Worm (Caenorhabditis elegans): ENCODE results near the gene Y53C12B.7.
A peak's percentile ranks its signal among the peaks of the same experiment; 100 is the strongest.

The Y53C12B.7 gene

ce11 chrII:9746069-9746468 is 6.9 kb downstream of the Y53C12B.7 start, which contains the start of the genes Y53C12B.1 and nos-3 (continued):
- TF ChIP-seq unc-39 (tag; optimal IDR thresholded peaks at IDR 0.05) (no peak), skn-1 (tag; optimal IDR thresholded peaks at IDR 0.05) (no peak), unc-62 (GFP tag; optimal IDR thresholded peaks at IDR 0.05) (no peak), elt-3 (tag; optimal IDR thresholded peaks at IDR 0.05) (no peak), ceh-16 (tag; optimal IDR thresholded peaks at IDR 0.05) (peak; percentile 17), sem-4 (tag; optimal IDR thresholded peaks at IDR 0.05) (peak; percentile 50), sma-9 (GFP tag; optimal IDR thresholded peaks at IDR 0.05) (peak; percentile 82), sma-9 (tag; optimal IDR thresholded peaks at IDR 0.05) (no peak), nhr-129 (tag; optimal IDR thresholded peaks at IDR 0.05) (peak; percentile 88), Y55F3AM.14 (GFP tag; optimal IDR thresholded peaks at IDR 0.05) (no peak), elt-1 (tag; optimal IDR thresholded peaks at IDR 0.05) (no peak), crh-2 (tag; optimal IDR thresholded peaks at IDR 0.05) (peak; percentile 92), nhr-25 (tag; optimal IDR thresholded peaks at IDR 0.05) (peak; percentile 75), F13H6.1 (tag; optimal IDR thresholded peaks at IDR 0.05) (peak; percentile 71), lin-39 (tag; optimal IDR thresholded peaks at IDR 0.05) (no peak), ztf-11 (tag; optimal IDR thresholded peaks at IDR 0.05) (no peak), mbf-1 (tag; optimal IDR thresholded peaks at IDR 0.05) (no peak), R02D3.7 (tag; optimal IDR thresholded peaks at IDR 0.05) (peak; percentile 83), lin-13 (GFP tag; optimal IDR thresholded peaks at IDR 0.05) (peak; percentile 80), aly-2 (tag; optimal IDR thresholded peaks at IDR 0.05) (no peak), ceh-82 (tag; optimal IDR thresholded peaks at IDR 0.05) (no peak), mab-5 (tag; optimal IDR thresholded peaks at IDR 0.05) (peak; percentile 62), nhr-6 (tag; optimal IDR thresholded peaks at IDR 0.05) (no peak), ama-1 (optimal IDR thresholded peaks at IDR 0.05) (no peak), unc-55 (GFP tag; optimal IDR thresholded peaks at IDR 0.05) (peak; percentile 98), nhr-21 (tag; optimal IDR thresholded peaks at IDR 0.05) (peak; percentile 83)

ce11 chrII:9742784-9743183 is 10.2 kb downstream of the Y53C12B.7 start, which contains the start of gene pno-1:
Gene pno-1 (minus strand): TSS chrII:9742884.
- TF ChIP-seq egl-27 (tag; optimal IDR thresholded peaks at IDR 0.05) (no peak), C34F6.9 (tag; optimal IDR thresholded peaks at IDR 0.05) (no peak), blmp-1 (tag; optimal IDR thresholded peaks at IDR 0.05; ENCODE audit: insufficient read depth) (no peak), lsy-2 (tag; optimal IDR thresholded peaks at IDR 0.05) (no peak), nhr-21 (tag; optimal IDR thresholded peaks at IDR 0.05) (no peak), snpc-4 (tag; optimal IDR thresholded peaks at IDR 0.05) (no peak)

ce11 chrII:9741400-9741799 is 11.6 kb downstream of the Y53C12B.7 start:
- no peak for TF ChIP-seq lin-39 (tag; optimal IDR thresholded peaks at IDR 0.05)
- no peak for TF ChIP-seq ztf-1 (GFP tag; conservative IDR thresholded peaks at IDR 0.05)
- no peak for TF ChIP-seq ceh-82 (tag; optimal IDR thresholded peaks at IDR 0.05)
- TF ChIP-seq R02D3.7 (tag; optimal IDR thresholded peaks at IDR 0.05) = no peak
- TF ChIP-seq ztf-11 (tag; optimal IDR thresholded peaks at IDR 0.05) = no peak
- no peak for TF ChIP-seq mab-5 (tag; optimal IDR thresholded peaks at IDR 0.05)
- no peak for TF ChIP-seq nhr-6 (tag; optimal IDR thresholded peaks at IDR 0.05)
- no peak for TF ChIP-seq nhr-21 (tag; optimal IDR thresholded peaks at IDR 0.05)
- no peak for TF ChIP-seq Y55F3AM.14 (GFP tag; optimal IDR thresholded peaks at IDR 0.05)
- TF ChIP-seq lsy-2 (tag; optimal IDR thresholded peaks at IDR 0.05) = no peak
- no peak for TF ChIP-seq nhr-129 (tag; optimal IDR thresholded peaks at IDR 0.05)
- TF ChIP-seq mdl-1 (tag; optimal IDR thresholded peaks at IDR 0.05) = no peak
- no peak for TF ChIP-seq snpc-4 (tag; optimal IDR thresholded peaks at IDR 0.05)
- TF ChIP-seq ZK546.5 (tag; optimal IDR thresholded peaks at IDR 0.05) = no peak

- TF ChIP-seq snpc-4 (tag; optimal IDR thresholded peaks at IDR 0.05) (no peak), peb-1 (tag; optimal IDR thresholded peaks at IDR 0.05) (no peak), nhr-23 (tag; optimal IDR thresholded peaks at IDR 0.05) (no peak), ztf-11 (tag; optimal IDR thresholded peaks at IDR 0.05) (no peak), crh-2 (tag; optimal IDR thresholded peaks at IDR 0.05) (peak; percentile 42), nhr-12 (tag; optimal IDR thresholded peaks at IDR 0.05) (no peak), sma-3 (GFP tag; optimal IDR thresholded peaks at IDR 0.05) (no peak), fos-1 (tag; optimal IDR thresholded peaks at IDR 0.05) (peak; percentile 39), nhr-237 (tag; optimal IDR thresholded peaks at IDR 0.05) (no peak), nhr-21 (tag; optimal IDR thresholded peaks at IDR 0.05) (no peak), aly-2 (tag; optimal IDR thresholded peaks at IDR 0.05) (no peak), lsy-2 (tag; optimal IDR thresholded peaks at IDR 0.05) (peak in 1 of 2 experiments; percentile 53), sma-9 (GFP tag; optimal IDR thresholded peaks at IDR 0.05) (peak; percentile 10), sma-9 (tag; optimal IDR thresholded peaks at IDR 0.05) (no peak), lin-13 (GFP tag; optimal IDR thresholded peaks at IDR 0.05) (no peak), nhr-11 (tag; optimal IDR thresholded peaks at IDR 0.05) (no peak), nhr-129 (tag; optimal IDR thresholded peaks at IDR 0.05) (no peak)
These were observed 12.5 kb downstream of the Y53C12B.7 start for ce11 chrII:9740552-9740951.
